Worm (Caenorhabditis elegans): Measurements from ENCODE around the gene C17H11.6.

C17H11.6 gene

ce11 chrX:8231858-8232257, 28.3 kb upstream of the C17H11.6 start, which contains the start of gene K02A6.3 (continued):
- TF ChIP-seq madf-9 (GFP tag; conservative IDR thresholded peaks at IDR 0.05), result peak; percentile 62
- no peak for TF ChIP-seq nhr-10 (tag; optimal IDR thresholded peaks at IDR 0.05)
- TF ChIP-seq nhr-11 (tag; optimal IDR thresholded peaks at IDR 0.05), result peak; percentile 84
- TF ChIP-seq F49E8.2 (tag; optimal IDR thresholded peaks at IDR 0.05; ENCODE audit: borderline replicate concordance), result no peak
- TF ChIP-seq tag-97 (GFP tag; IDR thresholded peaks at IDR 0.05), result no peak
- no peak for TF ChIP-seq snpc-4 (tag; optimal IDR thresholded peaks at IDR 0.05)
- TF ChIP-seq egl-43 (GFP tag; IDR thresholded peaks at IDR 0.05), result no peak; the same call in 1 of the 2 replicates
- no peak for TF ChIP-seq Y48G9A.11 (GFP tag; IDR thresholded peaks at IDR 0.05)
- TF ChIP-seq duxl-1 (tag; optimal IDR thresholded peaks at IDR 0.05; ENCODE audit: poor library complexity), result no peak
- TF ChIP-seq lin-38 (GFP tag; IDR thresholded peaks at IDR 0.05), result no peak
- peak; percentile 56 for TF ChIP-seq dpl-1 (GFP tag; optimal IDR thresholded peaks at IDR 0.05)
- peak; percentile 82 for TF ChIP-seq nhr-102 (tag; optimal IDR thresholded peaks at IDR 0.05)
- TF ChIP-seq madf-5 (GFP tag; IDR thresholded peaks at IDR 0.05), result no peak
- no peak for TF ChIP-seq lir-3 (tag; optimal IDR thresholded peaks at IDR 0.05)
- no peak for TF ChIP-seq ceh-44 (GFP tag; IDR thresholded peaks at IDR 0.05)
- peak; percentile 54 for TF ChIP-seq nhr-6 (tag; optimal IDR thresholded peaks at IDR 0.05)
- no peak for TF ChIP-seq nhr-42 (GFP tag; IDR thresholded peaks at IDR 0.05)
- TF ChIP-seq lin-15B (tag; optimal IDR thresholded peaks at IDR 0.05), result no peak
- TF ChIP-seq daf-8 (GFP tag; IDR thresholded peaks at IDR 0.05), result no peak
- peak; percentile 86 for TF ChIP-seq nhr-28 (tag; optimal IDR thresholded peaks at IDR 0.05)
- TF ChIP-seq lin-1 (GFP tag; IDR thresholded peaks at IDR 0.05), result peak; percentile 52; the same call in 1 of the 2 replicates
- no peak for TF ChIP-seq sdz-12 (GFP tag; optimal IDR thresholded peaks at IDR 0.05)
- TF ChIP-seq unc-130 (GFP tag; optimal IDR thresholded peaks at IDR 0.05), result no peak
- no peak for TF ChIP-seq spr-3 (GFP tag; optimal IDR thresholded peaks at IDR 0.05)
- no peak for TF ChIP-seq R02D3.7 (tag; optimal IDR thresholded peaks at IDR 0.05)
- peak; percentile 27 for TF ChIP-seq F37D6.2 (tag; optimal IDR thresholded peaks at IDR 0.05)
- peak; percentile 12 for TF ChIP-seq nhr-25 (tag; optimal IDR thresholded peaks at IDR 0.05; ENCODE audit: borderline replicate concordance, insufficient read depth)
- peak; percentile 19 for TF ChIP-seq ztf-7 (tag; optimal IDR thresholded peaks at IDR 0.05)
- TF ChIP-seq lin-29 (GFP tag; IDR thresholded peaks at IDR 0.05), result no peak
- TF ChIP-seq Y75B8A.6 (GFP tag; IDR thresholded peaks at IDR 0.05), result 0 out of 2 replicates have a peak, but pooled peaks have one; percentile 65
- no peak for TF ChIP-seq ama-1 (optimal IDR thresholded peaks at IDR 0.05)
- TF ChIP-seq tra-1 (GFP tag; IDR thresholded peaks at IDR 0.05), result peak; percentile 85
- no peak for TF ChIP-seq nhr-111 (GFP tag; optimal IDR thresholded peaks at IDR 0.05)
- TF ChIP-seq daf-16 (GFP tag; optimal IDR thresholded peaks at IDR 0.05), result peak in 1 of 2 experiments; percentile 98
- peak; percentile 100 for TF ChIP-seq daf-16 (tag; optimal IDR thresholded peaks at IDR 0.05)
- TF ChIP-seq D1046.2 (GFP tag; IDR thresholded peaks at IDR 0.05), result no peak
- TF ChIP-seq mxl-3 (GFP tag; optimal IDR thresholded peaks at IDR 0.05), result peak; percentile 100
- TF ChIP-seq hlh-11 (tag; optimal IDR thresholded peaks at IDR 0.05), result peak; percentile 98
- peak; percentile 82; the same call in 1 of the 2 replicates for TF ChIP-seq zfp-3 (GFP tag; conservative IDR thresholded peaks at IDR 0.05)
- TF ChIP-seq zag-1 (tag; optimal IDR thresholded peaks at IDR 0.05), result no peak
- TF ChIP-seq php-3 (GFP tag; IDR thresholded peaks at IDR 0.05), result peak; percentile 68
- TF ChIP-seq F10B5.3 (tag; optimal IDR thresholded peaks at IDR 0.05), result no peak
- TF ChIP-seq ceh-32 (tag; optimal IDR thresholded peaks at IDR 0.05; ENCODE audit: poor library complexity), result no peak
- TF ChIP-seq fkh-10 (GFP tag; optimal IDR thresholded peaks at IDR 0.05), result no peak
- TF ChIP-seq ceh-62 (tag; optimal IDR thresholded peaks at IDR 0.05), result no peak
- TF ChIP-seq zfp-2 (tag; optimal IDR thresholded peaks at IDR 0.05), result no peak
- TF ChIP-seq attf-4 (tag; optimal IDR thresholded peaks at IDR 0.05), result no peak
- TF ChIP-seq dmd-6 (GFP tag; IDR thresholded peaks at IDR 0.05), result peak; percentile 94
- TF ChIP-seq nhr-76 (tag; optimal IDR thresholded peaks at IDR 0.05), result peak; percentile 63
- peak in 1 of 2 experiments; percentile 83 for TF ChIP-seq lsy-2 (tag; optimal IDR thresholded peaks at IDR 0.05)
- TF ChIP-seq arid-1 (GFP tag; conservative IDR thresholded peaks at IDR 0.05), result peak; percentile 37; the same call in 1 of the 2 replicates
- no peak for TF ChIP-seq F26F4.8 (GFP tag; conservative IDR thresholded peaks at IDR 0.05)
